Worm (Caenorhabditis elegans) whole organism, mixed stage, embryonic: ENCODE measurements around the gene F48G7.5.

Source experiments
- M03D4.4 ChIP-seq: sonication (generic microtip); optimal IDR thresholded peaks from 2 replicates; lab custom pipeline; 2017; ENCODE audit warnings: mild to moderate bottlenecking, missing genetic modification characterization, missing compliant biosample characterization
- bed-3 ChIP-seq: fragments of 200-800 bp; sonication (Bioruptor generic); optimal IDR thresholded peaks from 3 replicates; lab custom pipeline; 2018; ENCODE audit warnings: mild to moderate bottlenecking, missing genetic modification characterization, moderate library complexity, missing compliant biosample characterization
- blmp-1 ChIP-seq: fragments of 150-350 bp; optimal IDR thresholded peaks from 2 replicates; lab custom pipeline; 2014; ENCODE audit warnings: missing biosample characterization, missing genetic modification characterization
- ceh-43 ChIP-seq: fragments of 200-800 bp; sonication (Bioruptor generic); optimal IDR thresholded peaks from 2 replicates; lab custom pipeline; 2018; ENCODE audit warnings: mild to moderate bottlenecking, missing genetic modification characterization, moderate library complexity, missing compliant biosample characterization
- ceh-83 ChIP-seq: fragments of 200-800 bp; sonication (Bioruptor generic); optimal IDR thresholded peaks from 2 replicates; lab custom pipeline; 2018; ENCODE audit warnings: mild to moderate bottlenecking, missing genetic modification characterization, missing compliant biosample characterization
- ces-1 ChIP-seq: fragments of 150-350 bp; optimal IDR thresholded peaks from 2 replicates; lab custom pipeline; 2014; ENCODE audit warnings: missing biosample characterization, missing genetic modification reagents, missing genetic modification characterization
- cnd-1 ChIP-seq: fragments of 200-800 bp; sonication (Bioruptor generic); optimal IDR thresholded peaks from 2 replicates; lab custom pipeline; 2018; ENCODE audit warnings: mild to moderate bottlenecking, missing genetic modification characterization, missing compliant biosample characterization
- elt-1 ChIP-seq: sonication (generic microtip); optimal IDR thresholded peaks from 2 replicates; lab custom pipeline; 2017; ENCODE audit warnings: missing genetic modification characterization, mild to moderate bottlenecking, missing compliant biosample characterization, antibody characterized with exemption, moderate library complexity, borderline replicate concordance; ENCODE audit not compliant: insufficient read depth
- elt-3 ChIP-seq: fragments of 150-350 bp; optimal IDR thresholded peaks from 2 replicates; lab custom pipeline; 2014; ENCODE audit warnings: missing biosample characterization, missing genetic modification characterization
- flh-1 ChIP-seq: fragments of 200-800 bp; sonication (Bioruptor generic); optimal IDR thresholded peaks from 2 replicates; lab custom pipeline; 2018; ENCODE audit warnings: mild to moderate bottlenecking, missing genetic modification characterization, moderate library complexity, missing compliant biosample characterization
- ham-2 ChIP-seq: fragments of 200-800 bp; sonication (Bioruptor generic); optimal IDR thresholded peaks from 2 replicates; lab custom pipeline; 2018; ENCODE audit warnings: mild to moderate bottlenecking, missing genetic modification characterization, missing compliant biosample characterization
- hlh-1 ChIP-seq: fragments of 150-350 bp; optimal IDR thresholded peaks from 2 replicates; lab custom pipeline; 2014; ENCODE audit warnings: missing biosample characterization, missing genetic modification reagents, missing genetic modification characterization
- lin-13 ChIP-seq: fragments of 150-350 bp; optimal IDR thresholded peaks from 2 replicates; lab custom pipeline; 2014; ENCODE audit warnings: missing biosample characterization, missing genetic modification characterization
- lin-32 ChIP-seq: fragments of 200-800 bp; sonication (Bioruptor generic); optimal IDR thresholded peaks from 2 replicates; lab custom pipeline; 2018; ENCODE audit warnings: mild to moderate bottlenecking, missing genetic modification characterization, missing compliant biosample characterization
- lsy-2 ChIP-seq: fragments of 150-350 bp; optimal IDR thresholded peaks from 2 replicates; lab custom pipeline; 2014; ENCODE audit warnings: missing biosample characterization, missing genetic modification characterization
- mab-5 ChIP-seq: fragments of 150-350 bp; optimal IDR thresholded peaks from 2 replicates; lab custom pipeline; 2014; ENCODE audit warnings: missing biosample characterization, missing genetic modification characterization
- mep-1 ChIP-seq: fragments of 150-350 bp; optimal IDR thresholded peaks from 2 replicates; lab custom pipeline; 2017; ENCODE audit warnings: missing biosample characterization, missing genetic modification reagents, missing genetic modification characterization, inconsistent platforms
- mls-2 ChIP-seq: sonication (generic microtip); optimal IDR thresholded peaks from 2 replicates; lab custom pipeline; 2016; ENCODE audit warnings: mild to moderate bottlenecking, missing genetic modification characterization, moderate library complexity, missing compliant biosample characterization
- nhr-237 ChIP-seq: fragments of 150-350 bp; optimal IDR thresholded peaks from 2 replicates; lab custom pipeline; 2014; ENCODE audit warnings: missing biosample characterization, missing genetic modification characterization
- nhr-28 ChIP-seq: fragments of 150-350 bp; optimal IDR thresholded peaks from 2 replicates; lab custom pipeline; 2014; ENCODE audit warnings: missing biosample characterization, missing genetic modification characterization
- nhr-76 ChIP-seq: sonication (generic microtip); optimal IDR thresholded peaks from 2 replicates; lab custom pipeline; 2017; ENCODE audit warnings: missing biosample characterization, missing genetic modification characterization
- pha-4 ChIP-seq: fragments of 150-350 bp; optimal IDR thresholded peaks from 2 replicates; lab custom pipeline; 2018; ENCODE audit warnings: missing biosample characterization, missing genetic modification reagents, missing genetic modification characterization
- sem-2 ChIP-seq: fragments of 200-800 bp; sonication (Bioruptor generic); optimal IDR thresholded peaks from 2 replicates; lab custom pipeline; 2018; ENCODE audit warnings: mild to moderate bottlenecking, missing genetic modification characterization, missing compliant biosample characterization
- snpc-4 ChIP-seq: fragments of 150-350 bp; optimal IDR thresholded peaks from 2 replicates; lab custom pipeline; 2014; ENCODE audit warnings: missing biosample characterization, missing genetic modification characterization
- sptf-1 ChIP-seq: sonication (generic microtip); optimal IDR thresholded peaks from 2 replicates; lab custom pipeline; 2017; ENCODE audit warnings: mild to moderate bottlenecking, missing genetic modification characterization, moderate library complexity, missing compliant biosample characterization
- tbx-8 ChIP-seq: fragments of 200-800 bp; sonication (Bioruptor generic); optimal IDR thresholded peaks from 2 replicates; lab custom pipeline; 2018; ENCODE audit warnings: mild to moderate bottlenecking, missing genetic modification characterization, moderate library complexity, missing compliant biosample characterization
- unc-120 ChIP-seq: sonication (generic microtip); optimal IDR thresholded peaks from 2 replicates; lab custom pipeline; 2017; ENCODE audit warnings: missing genetic modification characterization, missing compliant biosample characterization; ENCODE audit not compliant: poor library complexity, severe bottlenecking
- unc-39 ChIP-seq: fragments of 150-350 bp; optimal IDR thresholded peaks from 2 replicates; lab custom pipeline; 2014; ENCODE audit warnings: missing biosample characterization, missing genetic modification characterization
- unc-62 ChIP-seq: fragments of 150-350 bp; optimal IDR thresholded peaks from 2 replicates; lab custom pipeline; 2014; ENCODE audit warnings: missing biosample characterization, missing genetic modification reagents, missing genetic modification characterization
- zip-8 ChIP-seq: fragments of 150-350 bp; optimal IDR thresholded peaks from 2 replicates; lab custom pipeline; 2014; ENCODE audit warnings: missing biosample characterization, missing genetic modification characterization
- ztf-11 ChIP-seq: fragments of 150-350 bp; optimal IDR thresholded peaks from 2 replicates; lab custom pipeline; 2014; ENCODE audit warnings: missing biosample characterization, missing genetic modification characterization

Gene F48G7.5

DNA sequence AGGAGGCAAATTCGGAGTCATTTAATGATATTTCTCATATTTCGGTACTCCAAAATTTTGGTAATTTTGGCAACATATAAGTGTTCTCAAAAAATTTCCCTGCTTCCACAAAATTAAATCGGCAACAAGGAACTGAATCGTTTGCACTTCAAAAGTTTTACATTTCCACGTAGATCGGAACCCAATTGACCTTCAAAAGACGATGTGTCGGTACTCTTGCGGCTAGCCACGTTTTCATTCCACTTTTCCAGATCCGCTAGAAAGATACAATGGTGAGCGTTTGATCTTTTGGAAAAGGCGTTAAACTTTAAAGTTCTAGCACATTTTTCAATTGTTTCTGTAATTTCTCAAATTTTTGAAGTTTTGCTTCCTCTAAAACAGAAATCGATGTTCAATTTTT, 25.8 kb downstream of the F48G7.5 start:
- TF ChIP-seq elt-3 (tag; lab: Kevin White, UChicago) (no peak), lin-32 (GFP tag; lab: Kevin White, UChicago) (no peak), mls-2 (tag; lab: Kevin White, UChicago) (no peak), hlh-1 (no peak), pha-4 (tag; lab: Kevin White, UChicago) (no peak), snpc-4 (tag; lab: Kevin White, UChicago) (no peak), unc-120 (no peak), elt-1 (tag; lab: Kevin White, UChicago) (no peak), nhr-76 (tag; lab: Kevin White, UChicago) (no peak), ham-2 (GFP tag; lab: Kevin White, UChicago) (no peak), mep-1 (tag; lab: Kevin White, UChicago) (no peak)

ce11 chrV:592959-593358, 29.8 kb downstream of the F48G7.5 start, which contains the start of gene ZK488.5:
ZK488.5 (plus strand) TSS chrV:593259.
- TF ChIP-seq cnd-1 (tag; lab: Kevin White, UChicago): no peak
- no peak for TF ChIP-seq unc-120
- TF ChIP-seq flh-1: no peak
- TF ChIP-seq elt-3 (tag; lab: Kevin White, UChicago): no peak
- TF ChIP-seq hlh-1: no peak
- TF ChIP-seq mab-5 (tag; lab: Kevin White, UChicago): no peak

ce11 chrV:590182-590581, 32.6 kb downstream of the F48G7.5 start, which contains the start of gene ZK488.6:
ZK488.6 (plus strand) TSS chrV:590482.
- TF ChIP-seq ceh-83 (no peak), hlh-1 (no peak), tbx-8 (GFP tag; lab: Kevin White, UChicago) (no peak), ztf-11 (tag; lab: Kevin White, UChicago) (no peak), sptf-1 (tag; lab: Kevin White, UChicago) (no peak), M03D4.4 (tag; lab: Kevin White, UChicago) (no peak), lsy-2 (no peak)

DNA sequence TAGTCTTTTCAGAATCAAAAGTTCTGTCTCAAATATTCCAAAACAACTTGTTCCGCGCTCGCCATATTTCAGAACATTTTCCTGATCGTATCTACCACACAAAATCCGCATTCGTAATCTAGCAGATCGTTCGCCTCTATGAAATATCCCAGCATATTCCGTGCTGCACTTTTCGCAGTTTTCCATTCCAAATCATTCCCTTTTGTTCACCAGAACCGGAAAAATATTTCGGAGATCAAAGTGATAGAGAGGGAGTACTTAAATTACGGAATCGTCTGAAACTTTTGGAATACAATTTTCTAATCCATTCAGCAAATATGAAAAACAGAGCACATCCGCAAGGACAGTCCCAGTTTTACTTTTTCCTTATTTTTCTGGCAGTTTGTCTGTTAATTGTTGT, 34.9 kb downstream of the F48G7.5 start, which contains the start of gene K06H6.1:
K06H6.1 (plus strand) TSS at position 301 of the 400 bp plus-strand sequence.
- TF ChIP-seq ces-1 (GFP tag; lab: Kevin White, UChicago): no peak
- no peak for TF ChIP-seq unc-62 (GFP tag; lab: Kevin White, UChicago)
- TF ChIP-seq flh-1: no peak
- no peak for TF ChIP-seq elt-1 (tag; lab: Kevin White, UChicago)
- TF ChIP-seq sem-2 (GFP tag; lab: Kevin White, UChicago): no peak
- no peak for TF ChIP-seq zip-8
- TF ChIP-seq bed-3 (GFP tag; lab: Kevin White, UChicago): no peak
- no peak for TF ChIP-seq ztf-11 (tag; lab: Kevin White, UChicago)

DNA sequence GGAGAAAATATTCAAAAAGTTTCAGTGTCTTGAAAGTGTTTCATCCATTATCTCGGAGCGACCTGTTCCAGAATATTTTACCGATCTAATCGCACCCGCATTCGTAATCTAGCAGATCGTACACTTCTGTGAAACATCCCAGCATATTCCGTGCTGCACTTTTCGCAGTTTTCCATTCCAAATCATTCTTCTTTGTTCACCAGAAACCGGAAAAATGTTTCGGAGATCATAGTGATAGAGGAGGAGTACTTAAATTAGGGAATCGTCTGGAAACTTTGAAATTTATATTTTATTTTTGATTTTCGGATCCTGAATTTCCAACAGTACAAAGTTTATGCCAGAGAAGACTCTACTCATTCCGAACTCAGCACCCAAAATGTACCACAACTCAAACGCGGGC, 37.3 kb downstream of the F48G7.5 start, which contains the start of gene K06H6.2:
K06H6.2 (plus strand) TSS at position 301 of the 400 bp plus-strand sequence.
- peak; percentile 72 for TF ChIP-seq elt-1 (tag; lab: Kevin White, UChicago)
- no peak for TF ChIP-seq unc-120
- TF ChIP-seq, all 35 proteins: peak for 1

DNA sequence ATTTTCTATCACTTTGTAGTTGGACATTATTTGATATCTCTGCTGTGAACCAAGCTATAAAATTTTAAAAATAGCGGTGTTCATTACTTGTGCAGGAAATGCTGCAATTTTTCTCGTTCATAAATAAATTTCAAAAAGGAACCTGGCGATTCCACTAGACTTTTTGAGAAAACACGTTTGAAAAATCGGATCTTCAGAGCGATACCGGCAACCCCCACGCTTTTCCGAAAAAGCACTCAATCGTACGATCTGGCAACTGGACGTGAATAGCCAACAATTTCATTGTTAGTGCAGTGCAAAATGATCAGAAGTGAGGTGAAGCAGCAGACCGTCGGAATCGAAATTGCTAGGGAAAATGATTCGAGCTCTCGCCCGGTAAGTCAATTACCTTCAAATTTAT, 41.1 kb downstream of the F48G7.5 start, which contains the start of gene nstp-7:
nstp-7 (plus strand) TSS at position 301 of the 400 bp plus-strand sequence.
- TF ChIP-seq lsy-2 (no peak), unc-39 (no peak), mls-2 (tag; lab: Kevin White, UChicago) (no peak), ceh-43 (GFP tag; lab: Kevin White, UChicago) (no peak), blmp-1 (tag; lab: Kevin White, UChicago) (no peak), ces-1 (GFP tag; lab: Kevin White, UChicago) (no peak), nhr-237 (tag; lab: Kevin White, UChicago) (no peak), unc-120 (no peak), nhr-28 (tag; lab: Kevin White, UChicago) (no peak), bed-3 (GFP tag; lab: Kevin White, UChicago) (no peak), hlh-1 (no peak), lin-13 (tag; lab: Kevin White, UChicago) (no peak), pha-4 (tag; lab: Kevin White, UChicago) (no peak)
